Fruit fly (Drosophila melanogaster) whole organism, embryonic: ENCODE data around the gene Polr3H.

Experiments
- Asciz ChIP-seq: fragments of 200-800 bp; sonication (Bioruptor generic); optimal IDR thresholded peaks from 2 replicates; lab custom pipeline; 2017; ENCODE audit warnings: missing biosample characterization, mild to moderate bottlenecking, missing genetic modification characterization, missing genetic modification reagents
- Atf-2 ChIP-seq: fragments of 200-800 bp; sonication (Bioruptor generic); optimal IDR thresholded peaks from 2 replicates; lab custom pipeline; 2016; ENCODE audit warnings: missing biosample characterization, missing genetic modification characterization
- Bteb2 ChIP-seq: fragments of 200-800 bp; sonication (Bioruptor generic); optimal IDR thresholded peaks from 2 replicates; lab custom pipeline; 2016; ENCODE audit warnings: missing biosample characterization, missing genetic modification characterization
- CG10321 ChIP-seq: fragments of 200-800 bp; sonication (Bioruptor generic); IDR thresholded peaks from 2 replicates; pipeline ENCODE4 v1.3.6; 2022; ENCODE audit warnings: missing biosample characterization, missing genetic modification characterization
- CG10543 ChIP-seq: fragments of 200-800 bp; sonication (Bioruptor generic); optimal IDR thresholded peaks from 3 replicates; lab custom pipeline; 2017; ENCODE audit warnings: missing biosample characterization, mild to moderate bottlenecking, missing genetic modification characterization, moderate library complexity
- CG11504 ChIP-seq: fragments of 200-800 bp; sonication (Bioruptor generic); optimal IDR thresholded peaks from 3 replicates; lab custom pipeline; 2019; ENCODE audit warnings: missing biosample characterization, mild to moderate bottlenecking, missing genetic modification characterization, moderate library complexity
- CG11696 ChIP-seq: fragments of 200-800 bp; sonication (Bioruptor generic); IDR thresholded peaks from 2 replicates; pipeline ENCODE4 v1.3.6; 2022; ENCODE audit warnings: missing biosample characterization, missing genetic modification characterization
- CG12071 ChIP-seq: fragments of 200-800 bp; sonication (Bioruptor generic); optimal IDR thresholded peaks from 3 replicates; lab custom pipeline; 2018; ENCODE audit warnings: missing biosample characterization, mild to moderate bottlenecking, missing genetic modification characterization
- CG12155 ChIP-seq: fragments of 200-800 bp; sonication (Bioruptor generic); optimal IDR thresholded peaks from 3 replicates; lab custom pipeline; 2016; ENCODE audit warnings: missing biosample characterization, missing genetic modification characterization
- CG12299 ChIP-seq: fragments of 200-800 bp; sonication (Bioruptor generic); optimal IDR thresholded peaks from 2 replicates; lab custom pipeline; 2018; ENCODE audit warnings: missing biosample characterization, mild to moderate bottlenecking, missing genetic modification characterization
- CG12659 ChIP-seq: fragments of 200-800 bp; sonication (Bioruptor generic); optimal IDR thresholded peaks from 3 replicates; lab custom pipeline; 2017; ENCODE audit warnings: mild to moderate bottlenecking, missing biosample characterization, missing genetic modification reagents, missing genetic modification characterization
- CG14860 ChIP-seq: fragments of 200-800 bp; sonication (Bioruptor generic); IDR thresholded peaks from 3 replicates; pipeline ENCODE4 v1.3.6; 2022; ENCODE audit warnings: missing biosample characterization, missing genetic modification characterization; ENCODE audit not compliant: partially characterized antibody
- CG15011 ChIP-seq: fragments of 200-800 bp; sonication (Bioruptor generic); optimal IDR thresholded peaks from 3 replicates; lab custom pipeline; 2018; ENCODE audit warnings: missing biosample characterization, mild to moderate bottlenecking, missing genetic modification characterization
- CG15073 ChIP-seq: fragments of 200-800 bp; sonication (Bioruptor generic); optimal IDR thresholded peaks from 2 replicates; lab custom pipeline; 2016; ENCODE audit warnings: missing biosample characterization, missing genetic modification characterization
- CG1529 ChIP-seq: fragments of 200-800 bp; sonication (Bioruptor generic); optimal IDR thresholded peaks from 3 replicates; lab custom pipeline; 2018; ENCODE audit warnings: missing biosample characterization, missing genetic modification characterization
- CG1832 ChIP-seq: fragments of 200-800 bp; sonication (Bioruptor generic); optimal IDR thresholded peaks from 2 replicates; lab custom pipeline; 2017; ENCODE audit warnings: missing biosample characterization, mild to moderate bottlenecking, missing genetic modification characterization, inconsistent platforms
- CG34224 ChIP-seq: fragments of 200-800 bp; sonication (Bioruptor generic); IDR thresholded peaks from 3 replicates; pipeline ENCODE4 v1.3.6; 2022; ENCODE audit warnings: missing biosample characterization, missing genetic modification characterization; ENCODE audit not compliant: partially characterized antibody
- CG9609 ChIP-seq: fragments of 200-800 bp; sonication (Bioruptor generic); optimal IDR thresholded peaks from 3 replicates; lab custom pipeline; 2016; ENCODE audit warnings: missing biosample characterization, missing genetic modification characterization
- Deaf1 ChIP-seq: fragments of 200-800 bp; optimal IDR thresholded peaks from 3 replicates; lab custom pipeline; 2019; ENCODE audit warnings: missing biosample characterization, mild to moderate bottlenecking, missing genetic modification characterization, moderate library complexity
- E2f1 ChIP-seq: fragments of 200-800 bp; sonication (Bioruptor generic); IDR thresholded peaks from 2 replicates; pipeline ENCODE4 v1.3.6; 2022; ENCODE audit warnings: missing biosample characterization, missing genetic modification characterization
- HHEX ChIP-seq: fragments of 200-800 bp; sonication (Bioruptor generic); optimal IDR thresholded peaks from 3 replicates; lab custom pipeline; 2017; ENCODE audit warnings: missing biosample characterization, mild to moderate bottlenecking, missing genetic modification characterization, missing genetic modification reagents
- HLH3B ChIP-seq: fragments of 200-800 bp; sonication (Bioruptor generic); IDR thresholded peaks from 2 replicates; pipeline ENCODE4 v1.3.6; 2022; ENCODE audit warnings: missing biosample characterization, missing genetic modification characterization
- Lim3 ChIP-seq: fragments of 200-800 bp; sonication (Bioruptor generic); IDR thresholded peaks from 2 replicates; pipeline ENCODE4 v1.3.6; 2022; ENCODE audit warnings: missing biosample characterization, missing genetic modification characterization
- Mad ChIP-seq: fragments of 200-800 bp; sonication (Bioruptor generic); optimal IDR thresholded peaks from 2 replicates; lab custom pipeline; 2016; ENCODE audit warnings: missing biosample characterization, missing genetic modification characterization
- Oli ChIP-seq: fragments of 200-800 bp; sonication (Bioruptor generic); optimal IDR thresholded peaks from 2 replicates; lab custom pipeline; 2018; ENCODE audit warnings: missing biosample characterization, mild to moderate bottlenecking, missing genetic modification characterization, moderate library complexity
- Opbp ChIP-seq: fragments of 200-800 bp; sonication (Bioruptor generic); IDR thresholded peaks from 3 replicates; pipeline ENCODE4 v1.3.6; 2022; ENCODE audit warnings: missing biosample characterization, missing genetic modification characterization; ENCODE audit not compliant: partially characterized antibody
- Scr ChIP-seq: fragments of 200-800 bp; sonication (Bioruptor generic); IDR thresholded peaks from 2 replicates; pipeline ENCODE4 v1.3.6; 2022; ENCODE audit warnings: missing biosample characterization, missing genetic modification characterization; ENCODE audit not compliant: partially characterized antibody
- Side ChIP-seq: fragments of 200-800 bp; sonication (Bioruptor generic); optimal IDR thresholded peaks from 2 replicates; lab custom pipeline; 2016; ENCODE audit warnings: missing biosample characterization, missing genetic modification characterization
- Six4 ChIP-seq: fragments of 200-800 bp; sonication (Bioruptor generic); optimal IDR thresholded peaks from 2 replicates; lab custom pipeline; 2016; ENCODE audit warnings: missing biosample characterization, missing genetic modification characterization
- Stat92E ChIP-seq, 3 experiments: fragments of >200 bp in 2 of 3; fragments of 200-800 bp in 1 of 3; sonication (Bioruptor generic) in 1 of 3; optimal IDR thresholded peaks; 2 replicates each; lab custom pipeline; 2017 to 2019; ENCODE audit warnings: missing biosample characterization in 3 of 3, missing genetic modification characterization in 3 of 3, mild to moderate bottlenecking in 1 of 3, moderate library complexity in 1 of 3
- cg ChIP-seq: fragments of 200-800 bp; sonication (Bioruptor generic); optimal IDR thresholded peaks from 3 replicates; lab custom pipeline; 2019; ENCODE audit warnings: missing biosample characterization, mild to moderate bottlenecking, missing genetic modification characterization, moderate library complexity
- chn ChIP-seq: fragments of 200-800 bp; sonication (Bioruptor generic); optimal IDR thresholded peaks from 2 replicates; lab custom pipeline; 2016; ENCODE audit warnings: missing biosample characterization, missing genetic modification characterization
- corto ChIP-seq: fragments of 200-800 bp; sonication (Bioruptor generic); optimal IDR thresholded peaks from 2 replicates; lab custom pipeline; 2016; ENCODE audit warnings: missing biosample characterization, mild to moderate bottlenecking, missing genetic modification characterization, moderate library complexity
- disco-r ChIP-seq: fragments of 200-800 bp; sonication (Bioruptor generic); optimal IDR thresholded peaks from 2 replicates; lab custom pipeline; 2016; ENCODE audit warnings: missing biosample characterization, missing genetic modification characterization
- fd3F ChIP-seq: fragments of 200-800 bp; sonication (Bioruptor generic); optimal IDR thresholded peaks from 2 replicates; lab custom pipeline; 2018; ENCODE audit warnings: missing biosample characterization, mild to moderate bottlenecking, missing genetic modification characterization, moderate library complexity
- fru ChIP-seq: fragments of >200 bp; optimal IDR thresholded peaks from 2 replicates; lab custom pipeline; 2017
- klu ChIP-seq: fragments of 200-800 bp; sonication (Bioruptor generic); IDR thresholded peaks from 2 replicates; pipeline ENCODE4 v1.3.6; 2022; ENCODE audit warnings: missing biosample characterization, missing genetic modification characterization
- lab ChIP-seq: fragments of 200-800 bp; sonication (Bioruptor generic); optimal IDR thresholded peaks from 3 replicates; lab custom pipeline; 2017; ENCODE audit warnings: missing biosample characterization, missing genetic modification characterization, mild to moderate bottlenecking, moderate library complexity, missing genetic modification reagents
- lov ChIP-seq, 2 experiments: fragments of 200-800 bp in 1 of 2; fragments of >200 bp in 1 of 2; sonication (Bioruptor generic) in 1 of 2; IDR thresholded peaks in 1 of 2; optimal IDR thresholded peaks in 1 of 2; 2 replicates in 1 of 2; 3 replicates in 1 of 2; pipeline versions ENCODE4 v1.3.6 to Lab custom; 2017 to 2022; ENCODE audit warnings: missing biosample characterization in 1 of 2, missing genetic modification characterization in 1 of 2
- pho ChIP-seq: fragments of 200-800 bp; sonication (Bioruptor generic); optimal IDR thresholded peaks from 2 replicates; lab custom pipeline; 2016; ENCODE audit warnings: missing biosample characterization, missing genetic modification characterization
- pnt ChIP-seq: fragments of 200-800 bp; sonication (Bioruptor generic); optimal IDR thresholded peaks from 3 replicates; lab custom pipeline; 2016; ENCODE audit warnings: missing biosample characterization, missing genetic modification characterization
- sens ChIP-seq: fragments of 200-800 bp; sonication (Bioruptor generic); peaks from one replicate; lab custom pipeline; 2016; ENCODE audit warnings: missing biosample characterization, missing genetic modification characterization
- slbo ChIP-seq: fragments of 200-800 bp; sonication (Bioruptor generic); IDR thresholded peaks from 2 replicates; pipeline ENCODE4 v1.3.6; 2022; ENCODE audit warnings: missing biosample characterization, missing genetic modification characterization
- so ChIP-seq: fragments of 200-800 bp; sonication (Bioruptor generic); IDR thresholded peaks from 3 replicates; pipeline ENCODE4 v1.3.6; 2022; ENCODE audit warnings: missing biosample characterization, missing genetic modification characterization
- tll ChIP-seq, 2 experiments: fragments of 200-800 bp in 1 of 2; fragments of >200 bp in 1 of 2; sonication (Bioruptor generic) in 1 of 2; optimal IDR thresholded peaks; 2 replicates each; lab custom pipeline; 2017 to 2019; ENCODE audit warnings: missing biosample characterization in 2 of 2, missing genetic modification characterization in 2 of 2, mild to moderate bottlenecking in 1 of 2, moderate library complexity in 1 of 2
- unpg ChIP-seq: fragments of 200-800 bp; sonication (Bioruptor generic); optimal IDR thresholded peaks from 3 replicates; lab custom pipeline; 2018; ENCODE audit warnings: missing biosample characterization, mild to moderate bottlenecking, missing genetic modification characterization, moderate library complexity
- vfl ChIP-seq: fragments of 200-800 bp; sonication (Bioruptor generic); optimal IDR thresholded peaks from 2 replicates; lab custom pipeline; 2016; ENCODE audit warnings: missing biosample characterization, missing genetic modification characterization

The Polr3H gene

dm6 chr3L:11696294-11697116, 47.9 kb downstream of the Polr3H start, which contains the start of gene Dph1 (continued):
- peak; percentile 98 for TF ChIP-seq sens (GFP tag; lab: Kevin White, UChicago)
- TF ChIP-seq CG11504 (tag; lab: Kevin White, UChicago), result peak; percentile 89
- TF ChIP-seq lab (GFP tag; lab: Kevin White, UChicago), result peak; percentile 88
- peak in 1 of 3 experiments; percentile 92 for TF ChIP-seq Stat92E (GFP tag; optimal IDR thresholded peaks at IDR 0.05; lab: Kevin White, UChicago)
- peak; percentile 43 for TF ChIP-seq corto
- peak; percentile 81 for TF ChIP-seq Atf-2
- peak; percentile 81 for TF ChIP-seq chn
- TF ChIP-seq CG9609 (GFP tag; lab: Kevin White, UChicago), result peak; percentile 83
- peak; percentile 22 for TF ChIP-seq vfl (GFP tag; lab: Kevin White, UChicago)
- peak; percentile 89 for TF ChIP-seq unpg (GFP tag; lab: Kevin White, UChicago)
- TF ChIP-seq HLH3B, result peak; percentile 84
- peak; percentile 42; the same call in 1 of the 2 replicates for TF ChIP-seq Scr (GFP tag; lab: Robert Waterston, UW)
- no peak for TF ChIP-seq fru (lab: Kevin White, UChicago)
- TF ChIP-seq cg (GFP tag; lab: Kevin White, UChicago), result no peak
- TF ChIP-seq slbo (GFP tag; lab: Robert Waterston, UW), result peak; percentile 83
- peak; percentile 48; the same call in 1 of the 2 replicates for TF ChIP-seq CG10321 (GFP tag; lab: Robert Waterston, UW)
- TF ChIP-seq E2f1 (GFP tag; lab: Robert Waterston, UW), result peak; percentile 85; the same call in 1 of the 2 replicates
- TF ChIP-seq so (GFP tag; lab: Robert Waterston, UW), result peak; percentile 89
- no peak for TF ChIP-seq CG1832 (GFP tag; lab: Kevin White, UChicago)
- TF ChIP-seq fd3F (GFP tag; lab: Kevin White, UChicago), result peak; percentile 62
- peak; percentile 86 for TF ChIP-seq Oli (tag; lab: Kevin White, UChicago)
- TF ChIP-seq Asciz (GFP tag; lab: Kevin White, UChicago), result peak; percentile 89
- peak; percentile 84 for TF ChIP-seq Mad (GFP tag; lab: Kevin White, UChicago)
- peak; percentile 58 for TF ChIP-seq CG12155 (GFP tag; lab: Kevin White, UChicago)
- TF ChIP-seq CG11696 (GFP tag; lab: Robert Waterston, UW), result peak; percentile 67
- TF ChIP-seq CG1529 (GFP tag; lab: Kevin White, UChicago), result peak; percentile 67
- TF ChIP-seq pho, result peak; percentile 70
- peak; percentile 72 for TF ChIP-seq HHEX (GFP tag; lab: Kevin White, UChicago)
- TF ChIP-seq CG12071, result peak; percentile 91
- peak; percentile 89 for TF ChIP-seq CG12659 (GFP tag; lab: Kevin White, UChicago)
- TF ChIP-seq Deaf1 (tag; lab: Kevin White, UChicago), result peak; percentile 49
- peak; percentile 54 for TF ChIP-seq CG10543 (GFP tag; lab: Kevin White, UChicago)
- TF ChIP-seq disco-r, result peak; percentile 74
- TF ChIP-seq Side, result peak; percentile 87
- TF ChIP-seq klu (GFP tag; lab: Robert Waterston, UW), result no peak; the same call in 1 of the 2 replicates
- TF ChIP-seq Lim3 (GFP tag; lab: Robert Waterston, UW), result no peak
- peak; percentile 92 for TF ChIP-seq Six4 (GFP tag; lab: Kevin White, UChicago)
- peak; percentile 46; the same call in 1 of the 3 replicates for TF ChIP-seq Opbp (GFP tag; lab: Robert Waterston, UW)
- no peak for TF ChIP-seq lov (optimal IDR thresholded peaks at IDR 0.05; lab: Kevin White, UChicago)
- TF ChIP-seq lov (GFP tag; IDR thresholded peaks at IDR 0.05; lab: Robert Waterston, UW), result peak; percentile 67; the same call in 1 of the 3 replicates
- no peak for TF ChIP-seq CG14860
- no peak for TF ChIP-seq tll (GFP tag; optimal IDR thresholded peaks at IDR 0.05; lab: Kevin White, UChicago)
- no peak for TF ChIP-seq CG15073 (GFP tag; lab: Kevin White, UChicago)
- TF ChIP-seq CG15011, result peak; percentile 38
- peak; percentile 53 for TF ChIP-seq Bteb2
- peak; percentile 68 for TF ChIP-seq pnt
- peak; percentile 64 for TF ChIP-seq CG34224 (GFP tag; lab: Robert Waterston, UW)
- peak; percentile 27 for TF ChIP-seq CG12299 (tag; lab: Kevin White, UChicago)
